Worm (Caenorhabditis elegans) whole organism, L3 larva: ENCODE results near the gene AH9.6.

Experiments used
- ceh-82 ChIP-seq: fragments of 150-350 bp; optimal IDR thresholded peaks from 2 replicates; lab custom pipeline; 2014; ENCODE audit warnings: missing biosample characterization, missing genetic modification characterization
- ceh-9 ChIP-seq: sonication (generic microtip); optimal IDR thresholded peaks from 2 replicates; lab custom pipeline; 2018; ENCODE audit warnings: missing biosample characterization, missing genetic modification characterization
- fkh-10 ChIP-seq: sonication (generic microtip); optimal IDR thresholded peaks from 2 replicates; lab custom pipeline; 2017; ENCODE audit warnings: missing biosample characterization, missing genetic modification reagents, missing genetic modification characterization
- mdl-1 ChIP-seq: fragments of 150-350 bp; optimal IDR thresholded peaks from 2 replicates; lab custom pipeline; 2014; ENCODE audit warnings: missing biosample characterization, missing genetic modification characterization
- nhr-11 ChIP-seq: fragments of 150-350 bp; optimal IDR thresholded peaks from 2 replicates; lab custom pipeline; 2014; ENCODE audit warnings: missing biosample characterization, missing genetic modification characterization
- nhr-28 ChIP-seq: fragments of 150-350 bp; optimal IDR thresholded peaks from 2 replicates; lab custom pipeline; 2014; ENCODE audit warnings: missing biosample characterization, missing genetic modification characterization
- nhr-76 ChIP-seq: fragments of 150-350 bp; sonication (generic microtip); optimal IDR thresholded peaks from 5 replicates; lab custom pipeline; 2014; ENCODE audit warnings: missing biosample characterization, missing genetic modification characterization
- unc-62 ChIP-seq: fragments of 150-350 bp; sonication (generic microtip); optimal IDR thresholded peaks from 4 replicates; lab custom pipeline; 2014; ENCODE audit warnings: missing biosample characterization, missing genetic modification reagents, missing genetic modification characterization

ce11 chrX:2317480-2317879 is 49.5 kb upstream of the AH9.6 start:
- no peak for TF ChIP-seq nhr-28 (tag; lab: Kevin White, UChicago)
- TF ChIP-seq unc-62 (GFP tag; lab: Kevin White, UChicago) = no peak
- TF ChIP-seq ceh-9 (tag; lab: Kevin White, UChicago) = no peak
- TF ChIP-seq fkh-10 = no peak
- TF ChIP-seq ceh-82 (tag; lab: Kevin White, UChicago) = no peak
- TF ChIP-seq nhr-11 = no peak
- no peak for TF ChIP-seq nhr-76 (tag; lab: Kevin White, UChicago)
- no peak for TF ChIP-seq mdl-1 (tag; lab: Kevin White, UChicago)
